Fruit fly (Drosophila melanogaster) whole organism, embryonic: Measurements from ENCODE around the gene CHES-1-like.
A peak's percentile ranks its signal among the peaks of the same experiment; 100 is the strongest.

Experiments used
- ATbp ChIP-seq: fragments of 200-800 bp; sonication (Bioruptor generic); optimal IDR thresholded peaks from 2 replicates; lab custom pipeline; 2017; ENCODE audit warnings: missing biosample characterization, mild to moderate bottlenecking, missing genetic modification characterization, missing genetic modification reagents
- Aef1 ChIP-seq: fragments of 200-800 bp; sonication (Bioruptor generic); IDR thresholded peaks from 3 replicates; pipeline ENCODE4 v1.3.6; 2022; ENCODE audit warnings: missing biosample characterization, missing genetic modification characterization
- Awh ChIP-seq: fragments of 200-800 bp; sonication (Bioruptor generic); IDR thresholded peaks from 2 replicates; pipeline ENCODE4, ENCODE4 v1.3.6; 2022; ENCODE audit warnings: missing biosample characterization, missing genetic modification characterization
- B-H2 ChIP-seq: fragments of 200-800 bp; sonication (Bioruptor generic); optimal IDR thresholded peaks from 2 replicates; lab custom pipeline; 2018; ENCODE audit warnings: missing biosample characterization, mild to moderate bottlenecking, missing genetic modification characterization
- Bdp1 ChIP-seq: fragments of 200-800 bp; sonication (Bioruptor generic); optimal IDR thresholded peaks from 3 replicates; lab custom pipeline; 2016; ENCODE audit warnings: missing biosample characterization, missing genetic modification characterization
- Blimp-1 ChIP-seq: fragments of 200-800 bp; sonication (Bioruptor generic); optimal IDR thresholded peaks from 3 replicates; lab custom pipeline; 2018; ENCODE audit warnings: missing biosample characterization, missing genetic modification characterization, mild to moderate bottlenecking, moderate library complexity, missing genetic modification reagents
- CG10654 ChIP-seq: fragments of 200-800 bp; sonication (Bioruptor generic); optimal IDR thresholded peaks from 2 replicates; lab custom pipeline; 2016; ENCODE audit warnings: missing biosample characterization, missing genetic modification characterization
- CG12104 ChIP-seq: fragments of 200-800 bp; sonication (Bioruptor generic); optimal IDR thresholded peaks from 3 replicates; lab custom pipeline; 2016; ENCODE audit warnings: missing biosample characterization, missing genetic modification characterization
- CG12155 ChIP-seq: fragments of 200-800 bp; sonication (Bioruptor generic); optimal IDR thresholded peaks from 3 replicates; lab custom pipeline; 2016; ENCODE audit warnings: missing biosample characterization, missing genetic modification characterization
- CG12299 ChIP-seq: fragments of 200-800 bp; sonication (Bioruptor generic); optimal IDR thresholded peaks from 2 replicates; lab custom pipeline; 2018; ENCODE audit warnings: missing biosample characterization, mild to moderate bottlenecking, missing genetic modification characterization
- CG13287 ChIP-seq: fragments of 200-800 bp; sonication (Bioruptor generic); IDR thresholded peaks from 2 replicates; pipeline ENCODE4 v1.3.6; 2022; ENCODE audit warnings: missing biosample characterization, missing genetic modification characterization; ENCODE audit not compliant: partially characterized antibody
- CG16779 ChIP-seq: fragments of 200-800 bp; sonication (Bioruptor generic); IDR thresholded peaks from 2 replicates; pipeline ENCODE4 v1.3.6; 2022; ENCODE audit warnings: missing biosample characterization, missing genetic modification characterization
- CG31441 ChIP-seq: fragments of 200-800 bp; sonication (Bioruptor generic); IDR thresholded peaks from 2 replicates; pipeline ENCODE4 v1.3.6; 2022; ENCODE audit warnings: missing biosample characterization, missing genetic modification characterization
- CG32772 ChIP-seq: fragments of 200-800 bp; sonication (Bioruptor generic); IDR thresholded peaks from 2 replicates; pipeline ENCODE4 v1.3.6; 2022; ENCODE audit warnings: missing biosample characterization, missing genetic modification characterization
- CG3847 ChIP-seq: fragments of 200-800 bp; sonication (Bioruptor generic); IDR thresholded peaks from 2 replicates; pipeline ENCODE4 v1.3.6; 2022; ENCODE audit warnings: missing biosample characterization, missing genetic modification characterization
- CG4424 ChIP-seq: fragments of 200-800 bp; sonication (Bioruptor generic); optimal IDR thresholded peaks from 3 replicates; lab custom pipeline; 2016; ENCODE audit warnings: missing biosample characterization, missing genetic modification characterization
- CG6689 ChIP-seq: fragments of 200-800 bp; sonication (Bioruptor generic); IDR thresholded peaks from 2 replicates; pipeline ENCODE4 v1.3.6; 2022; ENCODE audit warnings: missing biosample characterization, missing genetic modification characterization
- CG7556 ChIP-seq: fragments of 200-800 bp; sonication (Bioruptor generic); optimal IDR thresholded peaks from 2 replicates; lab custom pipeline; 2017; ENCODE audit warnings: missing biosample characterization, mild to moderate bottlenecking, missing genetic modification characterization
- CG8478 ChIP-seq: fragments of >200 bp; optimal IDR thresholded peaks from 2 replicates; lab custom pipeline; 2018
- Camta ChIP-seq: fragments of 200-800 bp; sonication (Bioruptor generic); optimal IDR thresholded peaks from 2 replicates; lab custom pipeline; 2016; ENCODE audit warnings: missing biosample characterization, missing genetic modification characterization
- D ChIP-seq, 2 experiments: fragments of 200-800 bp in 1 of 2; fragments of >200 bp in 1 of 2; sonication (Bioruptor generic) in 1 of 2; optimal IDR thresholded peaks; 2 replicates in 1 of 2; 3 replicates in 1 of 2; lab custom pipeline; 2017; ENCODE audit warnings: mild to moderate bottlenecking in 1 of 2, missing biosample characterization in 1 of 2, missing genetic modification characterization in 1 of 2, missing genetic modification reagents in 1 of 2
- Dek ChIP-seq: fragments of 200-800 bp; sonication (Bioruptor generic); optimal IDR thresholded peaks from 3 replicates; lab custom pipeline; 2019; ENCODE audit warnings: missing biosample characterization, mild to moderate bottlenecking, missing genetic modification characterization, moderate library complexity
- Gsc ChIP-seq: fragments of 200-800 bp; sonication (Bioruptor generic); IDR thresholded peaks from 2 replicates; pipeline ENCODE4 v1.3.6; 2022; ENCODE audit warnings: missing biosample characterization, missing genetic modification characterization
- Gug ChIP-seq: fragments of 200-800 bp; sonication (Bioruptor generic); IDR thresholded peaks from 4 replicates; pipeline ENCODE4 v1.3.6; 2022; ENCODE audit warnings: missing biosample characterization, missing genetic modification characterization
- H15 ChIP-seq: fragments of 200-800 bp; sonication (Bioruptor generic); IDR thresholded peaks from 3 replicates; pipeline ENCODE4 v1.3.6; 2022; ENCODE audit warnings: missing biosample characterization, missing genetic modification characterization
- Hand ChIP-seq: fragments of 200-800 bp; sonication (Bioruptor generic); optimal IDR thresholded peaks from 2 replicates; lab custom pipeline; 2017; ENCODE audit warnings: mild to moderate bottlenecking, missing biosample characterization, missing genetic modification reagents, missing genetic modification characterization
- MTF-1 ChIP-seq: fragments of 200-800 bp; sonication (Bioruptor generic); optimal IDR thresholded peaks from 2 replicates; lab custom pipeline; 2018; ENCODE audit warnings: missing biosample characterization, mild to moderate bottlenecking, missing genetic modification characterization, borderline replicate concordance
- Pdp1 ChIP-seq, 2 experiments: fragments of 200-800 bp; sonication (Bioruptor generic); optimal IDR thresholded peaks; 3 replicates each; lab custom pipeline; 2016; ENCODE audit warnings: missing biosample characterization in 2 of 2, missing genetic modification characterization in 2 of 2, mild to moderate bottlenecking in 1 of 2, moderate library complexity in 1 of 2
- Six4 ChIP-seq: fragments of 200-800 bp; sonication (Bioruptor generic); optimal IDR thresholded peaks from 2 replicates; lab custom pipeline; 2016; ENCODE audit warnings: missing biosample characterization, missing genetic modification characterization
- Sry-β ChIP-seq: fragments of 200-800 bp; sonication (Bioruptor generic); optimal IDR thresholded peaks from 2 replicates; lab custom pipeline; 2018; ENCODE audit warnings: missing biosample characterization, mild to moderate bottlenecking, missing genetic modification characterization, moderate library complexity
- Ssrp ChIP-seq: fragments of 200-800 bp; sonication (Bioruptor generic); optimal IDR thresholded peaks from 2 replicates; lab custom pipeline; 2018; ENCODE audit warnings: missing biosample characterization, mild to moderate bottlenecking, missing genetic modification characterization, moderate library complexity
- ara ChIP-seq: fragments of 200-800 bp; sonication (Bioruptor generic); IDR thresholded peaks from 2 replicates; pipeline ENCODE4 v1.3.6; 2022; ENCODE audit warnings: missing biosample characterization, missing genetic modification characterization
- bbx ChIP-seq: fragments of 200-800 bp; sonication (Bioruptor generic); IDR thresholded peaks from 2 replicates; pipeline ENCODE4 v1.3.6; 2022; ENCODE audit warnings: missing biosample characterization, missing genetic modification characterization; ENCODE audit not compliant: partially characterized antibody
- bcd ChIP-seq: fragments of 200-800 bp; sonication (Bioruptor generic); optimal IDR thresholded peaks from 2 replicates; lab custom pipeline; 2017; ENCODE audit warnings: missing biosample characterization, mild to moderate bottlenecking, missing genetic modification characterization
- cad ChIP-seq: fragments of >200 bp; optimal IDR thresholded peaks from 2 replicates; lab custom pipeline; 2017; ENCODE audit warnings: missing biosample characterization, missing genetic modification characterization
- corto ChIP-seq: fragments of 200-800 bp; sonication (Bioruptor generic); optimal IDR thresholded peaks from 2 replicates; lab custom pipeline; 2016; ENCODE audit warnings: missing biosample characterization, mild to moderate bottlenecking, missing genetic modification characterization, moderate library complexity
- dan ChIP-seq: fragments of 200-800 bp; sonication (Bioruptor generic); IDR thresholded peaks from 2 replicates; pipeline ENCODE4 v1.3.6; 2022; ENCODE audit warnings: missing biosample characterization, missing genetic modification characterization
- dmrt99B ChIP-seq: fragments of 200-800 bp; sonication (Bioruptor generic); optimal IDR thresholded peaks from 2 replicates; lab custom pipeline; 2018; ENCODE audit warnings: missing biosample characterization, mild to moderate bottlenecking, missing genetic modification characterization, moderate library complexity
- jigr1 ChIP-seq: fragments of 200-800 bp; sonication (Bioruptor generic); IDR thresholded peaks from 3 replicates; pipeline ENCODE4 v1.3.6; 2022; ENCODE audit warnings: missing biosample characterization, missing genetic modification characterization
- kay ChIP-seq: fragments of 200-800 bp; sonication (Bioruptor generic); optimal IDR thresholded peaks from 2 replicates; lab custom pipeline; 2016; ENCODE audit warnings: missing biosample characterization, missing genetic modification characterization
- psq ChIP-seq: fragments of 200-800 bp; sonication (Bioruptor generic); optimal IDR thresholded peaks from 2 replicates; lab custom pipeline; 2017; ENCODE audit warnings: missing biosample characterization, missing genetic modification characterization
- scrt ChIP-seq: fragments of 200-800 bp; sonication (Bioruptor generic); optimal IDR thresholded peaks from 2 replicates; lab custom pipeline; 2018; ENCODE audit warnings: missing biosample characterization, mild to moderate bottlenecking, missing genetic modification characterization, moderate library complexity
- sens ChIP-seq: fragments of 200-800 bp; sonication (Bioruptor generic); peaks from one replicate; lab custom pipeline; 2016; ENCODE audit warnings: missing biosample characterization, missing genetic modification characterization
- shn ChIP-seq: fragments of 200-800 bp; sonication (Bioruptor generic); optimal IDR thresholded peaks from 3 replicates; lab custom pipeline; 2016; ENCODE audit warnings: missing biosample characterization, missing genetic modification characterization
- slbo ChIP-seq: fragments of 200-800 bp; sonication (Bioruptor generic); IDR thresholded peaks from 2 replicates; pipeline ENCODE4 v1.3.6; 2022; ENCODE audit warnings: missing biosample characterization, missing genetic modification characterization
- tll ChIP-seq, 2 experiments: fragments of 200-800 bp in 1 of 2; fragments of >200 bp in 1 of 2; sonication (Bioruptor generic) in 1 of 2; optimal IDR thresholded peaks; 2 replicates each; lab custom pipeline; 2017 to 2019; ENCODE audit warnings: missing biosample characterization in 2 of 2, missing genetic modification characterization in 2 of 2, mild to moderate bottlenecking in 1 of 2, moderate library complexity in 1 of 2
- toy ChIP-seq: fragments of 200-800 bp; sonication (Bioruptor generic); IDR thresholded peaks from 2 replicates; pipeline ENCODE4 v1.3.6; 2022; ENCODE audit warnings: missing biosample characterization, missing genetic modification characterization
- unpg ChIP-seq: fragments of 200-800 bp; sonication (Bioruptor generic); optimal IDR thresholded peaks from 3 replicates; lab custom pipeline; 2018; ENCODE audit warnings: missing biosample characterization, mild to moderate bottlenecking, missing genetic modification characterization, moderate library complexity

The CHES-1-like gene

DNA sequence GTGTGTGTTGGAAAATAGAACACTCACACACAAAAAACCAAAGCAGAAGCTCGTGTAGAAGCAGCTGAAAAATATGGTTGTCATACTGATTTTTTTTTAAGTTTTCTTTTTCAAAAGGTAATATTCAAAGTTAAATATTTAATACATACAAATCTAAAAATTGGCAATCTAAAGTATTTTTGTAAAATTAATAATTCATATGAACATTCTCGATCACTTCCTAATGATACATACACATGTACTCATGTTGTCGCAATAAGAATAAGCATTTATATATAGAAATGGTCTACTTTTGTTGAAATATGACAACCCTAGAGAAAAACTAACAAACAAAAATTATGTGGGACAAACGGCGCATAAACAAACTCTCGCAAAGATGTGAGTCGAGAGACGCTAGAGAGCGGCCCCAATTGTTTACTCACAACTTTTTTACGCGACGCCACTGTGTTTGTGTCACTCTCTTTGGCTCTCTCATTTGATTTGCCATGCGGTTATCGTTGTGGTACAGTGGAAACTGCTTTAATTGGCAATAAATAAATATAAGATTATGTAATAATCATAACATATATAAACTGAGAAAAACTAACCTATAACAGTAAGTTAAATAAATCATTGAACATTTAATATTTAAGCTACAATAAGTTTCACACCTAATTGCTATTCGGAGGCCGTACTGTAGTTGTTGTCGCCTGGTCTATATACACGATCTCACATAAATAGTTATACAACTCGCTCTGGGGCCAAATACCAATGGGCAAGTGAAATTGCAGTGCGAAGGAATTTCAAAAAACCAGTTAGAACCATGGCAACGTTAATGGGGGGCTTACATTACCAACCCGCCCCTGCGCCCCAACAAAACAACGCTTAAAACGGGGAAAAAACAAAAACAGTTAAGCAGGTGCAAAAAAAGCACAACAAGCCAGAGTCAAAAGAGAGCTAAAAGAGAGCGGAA lies 2.5 kb downstream of the CHES-1-like start (continued):
- TF ChIP-seq CG4424 (GFP tag; lab: Kevin White, UChicago) (peak; percentile 95), MTF-1 (peak; percentile 94), Gsc (GFP tag; lab: Robert Waterston, UW) (peak; percentile 94), CG12104 (GFP tag; lab: Kevin White, UChicago) (peak; percentile 90), Aef1 (peak; percentile 98), psq (peak; percentile 93), B-H2 (GFP tag; lab: Kevin White, UChicago) (peak; percentile 100), Camta (GFP tag; lab: Kevin White, UChicago) (no peak), Gug (GFP tag; lab: Robert Waterston, UW) (peak; percentile 94), CG10654 (GFP tag; lab: Kevin White, UChicago) (peak; percentile 97), dmrt99B (tag; lab: Kevin White, UChicago) (peak; percentile 99), Awh (GFP tag; lab: Robert Waterston, UW) (peak; percentile 99), bcd (peak; percentile 97), shn (peak; percentile 15), CG12299 (tag; lab: Kevin White, UChicago) (peak; percentile 98), Bdp1 (peak; percentile 66), dan (GFP tag; lab: Robert Waterston, UW) (peak; percentile 84), Hand (GFP tag; lab: Kevin White, UChicago) (peak; percentile 99), Dek (tag; lab: Kevin White, UChicago) (peak; percentile 99), CG13287 (GFP tag; lab: Robert Waterston, UW) (peak; percentile 25; the same call in 1 of the 2 replicates), CG16779 (peak; percentile 97), CG31441 (GFP tag; lab: Robert Waterston, UW) (peak; percentile 96), corto (GFP tag; lab: Kevin White, UChicago) (peak; percentile 88), Pdp1 (GFP tag; optimal IDR thresholded peaks at IDR 0.05; lab: Kevin White, UChicago) (peak; percentile 69 to 98), slbo (peak; percentile 99), Six4 (GFP tag; lab: Kevin White, UChicago) (peak; percentile 97), CG3847 (GFP tag; lab: Robert Waterston, UW) (peak; percentile 99), cad (GFP tag; lab: Kevin White, UChicago) (no peak), ATbp (GFP tag; lab: Kevin White, UChicago) (peak; percentile 97), tll (GFP tag; optimal IDR thresholded peaks at IDR 0.05; lab: Kevin White, UChicago) (peak in 1 of 2 experiments; percentile 54), ara (GFP tag; lab: Robert Waterston, UW) (peak; percentile 97), D (optimal IDR thresholded peaks at IDR 0.05; lab: Kevin White, UChicago) (no peak), D (GFP tag; optimal IDR thresholded peaks at IDR 0.05; lab: Kevin White, UChicago) (peak; percentile 93), Sry-β (GFP tag; lab: Kevin White, UChicago) (peak; percentile 66), CG12155 (GFP tag; lab: Kevin White, UChicago) (peak; percentile 95), CG32772 (GFP tag; lab: Robert Waterston, UW) (peak; percentile 98), toy (GFP tag; lab: Robert Waterston, UW) (peak; percentile 98), CG8478 (lab: Kevin White, UChicago) (no peak), unpg (GFP tag; lab: Kevin White, UChicago) (peak; percentile 98), Blimp-1 (peak; percentile 96), kay (GFP tag; lab: Kevin White, UChicago) (peak; percentile 88), H15 (peak; percentile 98), CG7556 (GFP tag; lab: Kevin White, UChicago) (peak; percentile 98), sens (GFP tag; lab: Kevin White, UChicago) (peak; percentile 97), bbx (GFP tag; lab: Robert Waterston, UW) (no peak), Ssrp (tag; lab: Kevin White, UChicago) (peak; percentile 93), CG6689 (GFP tag; lab: Robert Waterston, UW) (peak; percentile 98), jigr1 (GFP tag; lab: Robert Waterston, UW) (peak; percentile 95), scrt (GFP tag; lab: Kevin White, UChicago) (peak; percentile 97)
